Worm (Caenorhabditis elegans) whole organism, L2 larva: ENCODE measurements around the gene glo-1.
A peak's percentile ranks its signal among the peaks of the same experiment; 100 is the strongest.

Experiments
- Y55F3AM.14 ChIP-seq: fragments of 200-800 bp; sonication (Bioruptor generic); optimal IDR thresholded peaks from 2 replicates; lab custom pipeline; 2018; ENCODE audit warnings: mild to moderate bottlenecking, missing genetic modification characterization, missing compliant biosample characterization
- ZK546.5 ChIP-seq: sonication (generic microtip); optimal IDR thresholded peaks from 2 replicates; lab custom pipeline; 2017; ENCODE audit warnings: missing biosample characterization, missing genetic modification characterization
- ama-1 ChIP-seq: fragments of 150-350 bp; optimal IDR thresholded peaks from 2 replicates; lab custom pipeline; 2018; ENCODE audit warnings: inconsistent platforms
- blmp-1 ChIP-seq: sonication (generic microtip); optimal IDR thresholded peaks from 2 replicates; lab custom pipeline; 2017; ENCODE audit warnings: missing genetic modification characterization, mild to moderate bottlenecking, missing compliant biosample characterization, antibody characterized with exemption, moderate library complexity; ENCODE audit not compliant: insufficient read depth
- ceh-82 ChIP-seq: fragments of 150-350 bp; optimal IDR thresholded peaks from 2 replicates; lab custom pipeline; 2014; ENCODE audit warnings: missing biosample characterization, missing genetic modification characterization
- crh-2 ChIP-seq: sonication (generic microtip); optimal IDR thresholded peaks from 2 replicates; lab custom pipeline; 2017; ENCODE audit warnings: missing biosample characterization, missing genetic modification characterization
- dmd-4 ChIP-seq: sonication (generic microtip); optimal IDR thresholded peaks from 2 replicates; lab custom pipeline; 2017; ENCODE audit warnings: missing biosample characterization, missing genetic modification characterization
- egl-27 ChIP-seq: sonication (generic microtip); optimal IDR thresholded peaks from 3 replicates; lab custom pipeline; 2017; ENCODE audit warnings: missing biosample characterization, missing genetic modification reagents, missing genetic modification characterization
- elt-3 ChIP-seq: sonication (generic microtip); optimal IDR thresholded peaks from 2 replicates; lab custom pipeline; 2017; ENCODE audit warnings: missing biosample characterization, missing genetic modification characterization
- fos-1 ChIP-seq: fragments of 150-350 bp; optimal IDR thresholded peaks from 2 replicates; lab custom pipeline; 2014; ENCODE audit warnings: missing biosample characterization, missing genetic modification characterization
- gmeb-1 ChIP-seq: fragments of 150-350 bp; optimal IDR thresholded peaks from 2 replicates; lab custom pipeline; 2014; ENCODE audit warnings: missing biosample characterization, missing genetic modification characterization
- lin-11 ChIP-seq: fragments of 150-350 bp; sonication (generic microtip); optimal IDR thresholded peaks from 2 replicates; lab custom pipeline; 2014; ENCODE audit warnings: missing biosample characterization, missing genetic modification characterization, inconsistent platforms, mixed read lengths
- lin-13 ChIP-seq: fragments of 150-350 bp; optimal IDR thresholded peaks from 2 replicates; lab custom pipeline; 2014; ENCODE audit warnings: missing biosample characterization, missing genetic modification reagents, missing genetic modification characterization
- lin-39 ChIP-seq: fragments of 150-350 bp; optimal IDR thresholded peaks from 2 replicates; lab custom pipeline; 2014; ENCODE audit warnings: missing biosample characterization, missing genetic modification reagents, missing genetic modification characterization
- mab-5 ChIP-seq: fragments of 150-350 bp; optimal IDR thresholded peaks from 2 replicates; lab custom pipeline; 2014; ENCODE audit warnings: missing biosample characterization, missing genetic modification characterization
- mbf-1 ChIP-seq: sonication (generic microtip); optimal IDR thresholded peaks from 2 replicates; lab custom pipeline; 2017; ENCODE audit warnings: missing biosample characterization, missing genetic modification characterization
- nhr-11 ChIP-seq: fragments of 150-350 bp; optimal IDR thresholded peaks from 2 replicates; lab custom pipeline; 2014; ENCODE audit warnings: missing biosample characterization, missing genetic modification characterization
- nhr-129 ChIP-seq: fragments of 150-350 bp; optimal IDR thresholded peaks from 2 replicates; lab custom pipeline; 2014; ENCODE audit warnings: missing biosample characterization, missing genetic modification characterization
- nhr-21 ChIP-seq: fragments of 150-350 bp; optimal IDR thresholded peaks from 2 replicates; lab custom pipeline; 2014; ENCODE audit warnings: missing biosample characterization, missing genetic modification characterization
- nhr-25 ChIP-seq: fragments of 150-350 bp; sonication (generic microtip); optimal IDR thresholded peaks from 3 replicates; lab custom pipeline; 2014; ENCODE audit warnings: missing biosample characterization, missing genetic modification characterization
- nhr-6 ChIP-seq: fragments of 150-350 bp; optimal IDR thresholded peaks from 2 replicates; lab custom pipeline; 2014; ENCODE audit warnings: missing biosample characterization, missing genetic modification characterization
- peb-1 ChIP-seq: fragments of 150-350 bp; optimal IDR thresholded peaks from 2 replicates; lab custom pipeline; 2014; ENCODE audit warnings: missing biosample characterization, missing genetic modification characterization
- sem-4 ChIP-seq: fragments of 150-350 bp; optimal IDR thresholded peaks from 2 replicates; lab custom pipeline; 2014; ENCODE audit warnings: missing biosample characterization, missing genetic modification reagents, missing genetic modification characterization
- sma-9 ChIP-seq, 2 experiments: fragments of 150-350 bp in 1 of 2; sonication (generic microtip) in 1 of 2; optimal IDR thresholded peaks; 2 replicates each; lab custom pipeline; 2014 to 2016; ENCODE audit warnings: missing genetic modification characterization in 2 of 2, mild to moderate bottlenecking in 1 of 2, missing biosample characterization in 1 of 2, missing compliant biosample characterization in 1 of 2, missing genetic modification reagents in 1 of 2, moderate library complexity in 1 of 2
- unc-39 ChIP-seq: fragments of 150-350 bp; optimal IDR thresholded peaks from 2 replicates; lab custom pipeline; 2014; ENCODE audit warnings: missing biosample characterization, missing genetic modification characterization
- unc-55 ChIP-seq: fragments of 150-350 bp; sonication (generic microtip); optimal IDR thresholded peaks from 3 replicates; lab custom pipeline; 2014; ENCODE audit warnings: missing biosample characterization, missing genetic modification reagents, missing genetic modification characterization
- zag-1 ChIP-seq: fragments of 150-350 bp; optimal IDR thresholded peaks from 2 replicates; lab custom pipeline; 2014; ENCODE audit warnings: missing biosample characterization, missing genetic modification characterization
- ztf-1 ChIP-seq: fragments of 200-800 bp; sonication (Bioruptor generic); conservative IDR thresholded peaks from 2 replicates; pipeline ENCODE4 v1.3.6; 2022; ENCODE audit warnings: missing genetic modification characterization, missing compliant biosample characterization
- ztf-4 ChIP-seq: fragments of 150-350 bp; optimal IDR thresholded peaks from 2 replicates; lab custom pipeline; 2014; ENCODE audit warnings: missing biosample characterization, missing genetic modification characterization

glo-1 gene

DNA sequence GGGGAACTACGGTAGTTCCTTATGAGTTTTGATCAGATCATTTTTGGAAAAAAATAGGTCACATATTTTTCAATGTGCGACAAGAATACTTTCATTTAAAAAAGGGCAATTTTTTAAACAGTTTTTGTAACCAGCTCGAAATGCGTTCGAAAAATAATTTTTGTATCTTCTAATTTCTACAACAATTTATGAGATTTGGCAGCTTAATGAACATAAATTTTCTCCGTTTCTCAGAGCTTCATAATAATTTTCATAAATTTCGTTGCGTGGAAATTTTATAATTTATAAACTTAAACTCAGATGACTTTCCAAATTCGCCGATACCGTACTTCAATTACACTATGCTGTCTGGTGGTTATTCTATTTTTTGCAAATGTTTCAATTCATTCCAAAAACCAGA is 12.8 kb upstream of the glo-1 start, which contains the start of gene F21G4.3:
F21G4.3 (plus strand) TSS at position 301 of the 400 bp plus-strand sequence.
- TF ChIP-seq sma-9 (GFP tag; optimal IDR thresholded peaks at IDR 0.05; lab: Kevin White, UChicago) (no peak), sma-9 (tag; optimal IDR thresholded peaks at IDR 0.05; lab: Kevin White, UChicago) (no peak), lin-11 (tag; lab: Kevin White, UChicago) (no peak), unc-39 (tag; lab: Kevin White, UChicago) (no peak), mab-5 (tag; lab: Kevin White, UChicago) (no peak), nhr-25 (tag; lab: Kevin White, UChicago) (no peak), nhr-6 (tag; lab: Kevin White, UChicago) (no peak), sem-4 (tag; lab: Kevin White, UChicago) (no peak), nhr-129 (tag; lab: Kevin White, UChicago) (no peak), mbf-1 (no peak)

DNA sequence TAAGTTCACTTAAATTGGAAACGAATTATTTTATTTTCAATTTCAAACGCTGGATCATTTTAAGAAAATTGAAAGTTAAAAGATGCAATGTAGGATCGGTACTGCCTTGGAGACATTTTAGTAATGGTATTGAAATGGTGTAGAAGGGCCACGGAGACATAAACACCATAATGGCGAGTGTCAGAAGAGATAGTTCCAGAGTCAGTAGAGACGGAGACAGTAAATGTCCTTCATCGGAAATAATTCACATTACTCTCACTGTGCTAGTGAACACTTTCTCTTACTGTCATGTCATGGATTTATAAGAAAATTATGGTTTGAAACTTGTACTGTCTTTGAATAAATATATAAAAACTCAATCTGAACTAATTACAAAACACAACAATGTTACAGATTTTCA is 11.1 kb upstream of the glo-1 start:
- TF ChIP-seq blmp-1 (tag; lab: Kevin White, UChicago) (peak; percentile 76), mbf-1 (no peak)
- TF ChIP-seq, all 48 proteins: peak for 1

DNA sequence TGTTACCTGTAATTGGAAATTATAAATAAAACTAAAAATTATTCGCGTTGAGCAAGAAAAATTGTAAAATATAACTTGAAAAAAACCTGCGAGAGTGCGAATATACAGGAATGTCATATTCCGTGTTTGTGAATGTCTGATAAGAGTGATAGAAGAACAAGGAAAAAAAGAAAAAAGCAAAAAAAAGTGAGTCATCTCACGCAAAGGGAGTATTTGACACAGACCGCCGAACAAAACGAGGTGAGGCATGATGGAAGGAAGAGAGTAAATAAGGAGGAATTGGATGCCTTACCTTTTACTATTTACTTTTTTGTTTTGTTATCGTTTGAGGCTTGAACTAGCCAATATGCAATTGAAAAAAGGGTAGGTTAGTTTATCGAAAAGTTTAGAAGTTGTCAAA is 10.3 kb upstream of the glo-1 start, which contains the start of gene F21G4.1:
F21G4.1 (minus strand) TSS at position 6 of the 400 bp plus-strand sequence.
- no peak for TF ChIP-seq ZK546.5 (tag; lab: Kevin White, UChicago)
- TF ChIP-seq fos-1 (tag; lab: Kevin White, UChicago), result peak; percentile 97
- peak; percentile 17 for TF ChIP-seq crh-2 (tag; lab: Kevin White, UChicago)

DNA sequence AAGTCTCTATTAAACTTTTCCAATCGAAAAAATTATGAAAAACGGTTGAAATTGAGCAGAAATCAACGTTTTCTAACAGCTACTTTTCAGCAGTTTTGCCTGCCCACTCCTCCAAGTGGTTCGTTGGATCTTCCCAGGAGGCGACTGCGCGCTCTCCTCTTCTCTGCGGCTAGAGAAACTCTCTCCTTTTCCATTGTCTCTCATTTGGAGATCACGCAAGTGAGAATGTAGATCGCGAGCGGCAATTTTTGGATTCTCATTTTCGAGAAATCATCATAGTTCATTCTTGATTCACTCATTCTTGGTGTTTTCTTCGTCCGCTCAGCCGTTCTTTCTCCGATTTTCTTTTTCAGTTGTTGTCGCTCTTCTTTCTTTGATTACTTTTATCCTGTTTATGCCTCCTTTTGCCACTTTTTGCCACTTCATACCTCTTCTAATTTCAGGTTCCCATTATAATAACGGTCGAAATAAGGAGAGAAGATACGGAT is 1.9 kb upstream of the glo-1 start, which contains the start of gene mrp-4:
mrp-4 (plus strand) TSS at position 438 of the 488 bp plus-strand sequence.
- no peak for TF ChIP-seq unc-55 (GFP tag; lab: Kevin White, UChicago)
- no peak for TF ChIP-seq ZK546.5 (tag; lab: Kevin White, UChicago)
- TF ChIP-seq lin-13 (GFP tag; lab: Kevin White, UChicago), result no peak
- no peak for TF ChIP-seq fos-1 (tag; lab: Kevin White, UChicago)
- no peak for TF ChIP-seq lin-39 (tag; lab: Kevin White, UChicago)
- no peak for TF ChIP-seq peb-1 (tag; lab: Kevin White, UChicago)
- no peak for TF ChIP-seq egl-27 (tag; lab: Kevin White, UChicago)
- no peak for TF ChIP-seq ztf-4 (tag; lab: Kevin White, UChicago)
- no peak for TF ChIP-seq unc-39 (tag; lab: Kevin White, UChicago)
- no peak for TF ChIP-seq ama-1 (lab: Kevin White, UChicago)
- no peak for TF ChIP-seq elt-3 (tag; lab: Kevin White, UChicago)
- no peak for TF ChIP-seq blmp-1 (tag; lab: Kevin White, UChicago)
- no peak for TF ChIP-seq ceh-82
- no peak for TF ChIP-seq lin-11 (tag; lab: Kevin White, UChicago)
- TF ChIP-seq gmeb-1, result no peak
- TF ChIP-seq Y55F3AM.14 (GFP tag; lab: Kevin White, UChicago), result no peak
- no peak for TF ChIP-seq ztf-1

DNA sequence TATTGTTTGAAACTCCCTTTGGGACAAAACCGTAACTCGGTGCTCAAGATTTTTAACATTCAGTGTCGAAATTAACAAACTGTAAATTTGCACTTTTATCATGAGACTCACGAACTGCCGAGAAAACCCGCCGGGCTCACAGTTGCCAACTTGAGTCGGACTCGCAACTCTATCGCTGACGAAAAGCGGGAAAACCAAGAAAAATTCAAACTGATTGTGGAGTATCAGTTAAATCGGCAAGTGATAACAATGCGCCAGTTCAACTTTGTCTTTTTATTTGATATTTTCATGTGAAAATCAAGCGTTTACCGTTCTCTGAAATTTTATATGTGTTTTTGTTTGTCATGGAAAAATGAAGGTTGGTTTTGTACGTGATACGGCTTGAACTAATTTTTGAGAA is 560 bp upstream of the glo-1 start:
- TF ChIP-seq dmd-4 (tag; lab: Kevin White, UChicago), result no peak
- peak; percentile 85 for TF ChIP-seq fos-1 (tag; lab: Kevin White, UChicago)
- no peak for TF ChIP-seq unc-55 (GFP tag; lab: Kevin White, UChicago)

DNA sequence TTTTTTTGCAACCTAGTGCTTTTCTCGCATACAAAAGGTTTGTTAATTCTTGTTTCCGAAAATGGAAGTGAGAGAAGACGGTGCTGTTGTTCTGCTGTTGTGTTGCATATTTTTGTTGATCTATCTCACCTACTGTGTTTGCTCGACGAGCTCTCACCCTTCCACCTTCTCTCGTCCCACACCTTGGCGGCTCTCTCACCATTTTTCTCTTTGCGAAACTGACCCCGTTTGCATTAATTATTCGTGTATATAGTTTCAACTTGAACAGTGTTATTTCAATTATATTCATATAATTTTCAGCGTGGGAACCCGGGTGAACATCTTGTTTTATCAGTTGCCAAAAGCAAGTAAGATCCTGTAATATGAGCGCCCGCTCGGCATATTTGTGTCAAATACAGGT is 4.9 kb downstream of the glo-1 start, which contains the start of gene R07B1.9:
R07B1.9 (plus strand) TSS at position 301 of the 400 bp plus-strand sequence.
- TF ChIP-seq sem-4 (tag; lab: Kevin White, UChicago), result no peak
- TF ChIP-seq peb-1 (tag; lab: Kevin White, UChicago), result no peak
- no peak for TF ChIP-seq fos-1 (tag; lab: Kevin White, UChicago)
- TF ChIP-seq zag-1 (tag; lab: Kevin White, UChicago), result no peak
- no peak for TF ChIP-seq egl-27 (tag; lab: Kevin White, UChicago)
- no peak for TF ChIP-seq nhr-21 (tag; lab: Kevin White, UChicago)
- TF ChIP-seq crh-2 (tag; lab: Kevin White, UChicago), result no peak
- TF ChIP-seq nhr-11, result no peak
- no peak for TF ChIP-seq nhr-6 (tag; lab: Kevin White, UChicago)
- TF ChIP-seq, all 48 proteins: peak for 0
